In the genomic region with DNA sequence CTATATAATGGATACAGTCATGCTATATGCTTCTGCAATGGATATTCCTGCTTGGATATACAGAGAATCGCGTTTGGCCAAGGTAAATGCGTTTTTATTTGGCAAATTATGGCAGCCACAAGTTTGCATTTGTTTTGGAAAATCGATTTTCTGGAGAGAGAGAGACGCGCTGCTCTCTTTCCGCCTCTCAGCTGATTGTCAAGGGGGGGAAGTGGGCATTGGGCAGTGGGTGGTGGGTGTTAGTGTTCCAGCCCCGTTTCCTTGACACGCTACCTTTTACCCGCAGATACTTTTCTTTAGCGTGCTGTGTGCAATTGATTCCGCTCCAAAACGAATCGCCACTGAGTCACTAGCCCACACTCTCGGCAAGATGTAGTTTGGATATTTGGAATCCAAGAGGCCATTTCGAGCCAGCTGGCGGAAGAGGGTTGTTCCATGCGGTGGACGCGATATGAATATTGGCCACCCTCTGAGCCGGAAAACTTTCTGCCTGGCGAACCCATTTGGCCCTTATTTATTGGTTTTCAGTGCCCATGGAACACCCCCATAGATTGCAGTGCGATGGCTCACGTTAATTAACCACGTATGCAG, we compare ENCODE assay signal across 5 fruit fly cellular contexts.
TF ChIP-seq lines count a peak whose summit lies in the region.

No protein-coding gene starts in this region.

- TF ChIP-seq CTCF in whole organism, embryonic (GFP tag; optimal IDR thresholded peaks at IDR 0.05; lab: Kevin White, UChicago), result no peak

TF ChIP-seq in whole organism, 6 proteins besides CTCF, POLR2A, EP300 and RAD21:
- TF ChIP-seq psq (optimal IDR thresholded peaks at IDR 0.05; lab: Kevin White, UChicago), result no peak
- peak; percentile 27 for TF ChIP-seq Dll (optimal IDR thresholded peaks at IDR 0.05; lab: Kevin White, UChicago)

TF ChIP-seq in whole organism, adult, 20 proteins besides CTCF, POLR2A, EP300 and RAD21:
- TF ChIP-seq CG14711 (tag; optimal IDR thresholded peaks at IDR 0.05; lab: Kevin White, UChicago) (no peak), tj (GFP tag; optimal IDR thresholded peaks at IDR 0.05; lab: Kevin White, UChicago) (peak; percentile 42)
TF ChIP-seq in whole organism, adult: peak in this region for 1.

TF ChIP-seq in whole organism, embryonic, 481 proteins besides CTCF, POLR2A, EP300 and RAD21 (continues in another document):
- TF ChIP-seq crp (GFP tag; optimal IDR thresholded peaks at IDR 0.05; lab: Kevin White, UChicago) (peak in 1 of 2 experiments; percentile 15), CG9817 (tag; optimal IDR thresholded peaks at IDR 0.05; lab: Kevin White, UChicago) (no peak), Atf6 (GFP tag; IDR thresholded peaks at IDR 0.05; lab: Robert Waterston, UW) (0 out of 2 replicates have a peak, but pooled peaks have one; percentile 30), sob (GFP tag; IDR thresholded peaks at IDR 0.05; lab: Robert Waterston, UW) (0 out of 2 replicates have a peak, but pooled peaks have one; percentile 25), Trl (optimal IDR thresholded peaks at IDR 0.05; lab: Kevin White, UChicago) (peak; percentile 60 to 67), Trl (GFP tag; optimal IDR thresholded peaks at IDR 0.05; lab: Kevin White, UChicago) (no peak), CG14050 (GFP tag; IDR thresholded peaks at IDR 0.05; lab: Robert Waterston, UW) (no peak), Med (GFP tag; lab: Kevin White, UChicago) (peak; percentile 68), CG4328 (GFP tag; optimal IDR thresholded peaks at IDR 0.05; lab: Kevin White, UChicago) (no peak), crol (GFP tag; IDR thresholded peaks at IDR 0.05; lab: Robert Waterston, UW) (peak; percentile 89), MTF-1 (GFP tag; optimal IDR thresholded peaks at IDR 0.05; lab: Kevin White, UChicago; ENCODE audit: borderline replicate concordance) (peak; percentile 58), CG16863 (GFP tag; optimal IDR thresholded peaks at IDR 0.05; lab: Kevin White, UChicago) (no peak), pros (GFP tag; optimal IDR thresholded peaks at IDR 0.05; lab: Kevin White, UChicago) (peak; percentile 78), exex (tag; optimal IDR thresholded peaks at IDR 0.05; lab: Kevin White, UChicago) (no peak), row (GFP tag; IDR thresholded peaks at IDR 0.05; lab: Robert Waterston, UW) (0 out of 3 replicates have a peak, but pooled peaks have one; percentile 12), HHEX (GFP tag; optimal IDR thresholded peaks at IDR 0.05; lab: Kevin White, UChicago) (no peak), CG2199 (GFP tag; IDR thresholded peaks at IDR 0.05; lab: Robert Waterston, UW) (0 out of 3 replicates have a peak, but pooled peaks have one; percentile 55), ttk (GFP tag; IDR thresholded peaks at IDR 0.05; lab: Robert Waterston, UW) (peak; percentile 33; the same call in 1 of the 2 replicates), CG4404 (GFP tag; IDR thresholded peaks at IDR 0.05; lab: Robert Waterston, UW) (no peak), CG32767 (GFP tag; IDR thresholded peaks at IDR 0.05; lab: Robert Waterston, UW) (0 out of 2 replicates have a peak, but pooled peaks have one; percentile 17), z (GFP tag; IDR thresholded peaks at IDR 0.05; lab: Robert Waterston, UW) (peak; percentile 23; the same call in 1 of the 3 replicates), slbo (GFP tag; IDR thresholded peaks at IDR 0.05; lab: Robert Waterston, UW) (0 out of 2 replicates have a peak, but pooled peaks have one; percentile 4), Asciz (GFP tag; optimal IDR thresholded peaks at IDR 0.05; lab: Kevin White, UChicago) (no peak), sr (GFP tag; IDR thresholded peaks at IDR 0.05; lab: Robert Waterston, UW) (peak; percentile 46; the same call in 1 of the 3 replicates)

TF ChIP-seq in whole organism, prepupa, 60 proteins besides CTCF, POLR2A, EP300 and RAD21:
- TF ChIP-seq eg (GFP tag; IDR thresholded peaks at IDR 0.05; lab: Robert Waterston, UW) (0 out of 3 replicates have a peak, but pooled peaks have one; percentile 11), Sox15 (GFP tag; optimal IDR thresholded peaks at IDR 0.05; lab: Kevin White, UChicago) (no peak)

TF ChIP-seq in whole organism, pupa, 21 proteins besides CTCF, POLR2A, EP300 and RAD21:
- TF ChIP-seq CG4496 (GFP tag; IDR thresholded peaks at IDR 0.05; lab: Robert Waterston, UW), result no peak
- no peak for TF ChIP-seq CG14655 (GFP tag; optimal IDR thresholded peaks at IDR 0.05; lab: Kevin White, UChicago)
- peak; percentile 7; the same call in 1 of the 2 replicates for TF ChIP-seq Ets98B (GFP tag; IDR thresholded peaks at IDR 0.05; lab: Robert Waterston, UW)
- no peak for TF ChIP-seq CG13204 (GFP tag; optimal IDR thresholded peaks at IDR 0.05; lab: Kevin White, UChicago)
- no peak for TF ChIP-seq rn (GFP tag; IDR thresholded peaks at IDR 0.05; lab: Robert Waterston, UW)
